Fruit fly (Drosophila melanogaster) S2 (cell line): ENCODE data around the gene Upf2.

Experiments
- CG8478 ChIP-seq: fragments of >200 bp; optimal IDR thresholded peaks from 2 replicates; lab custom pipeline; 2018
- CTCF ChIP-seq, 2 experiments: fragments of >200 bp; optimal IDR thresholded peaks; 2 replicates each; lab custom pipeline; 2018

DNA sequence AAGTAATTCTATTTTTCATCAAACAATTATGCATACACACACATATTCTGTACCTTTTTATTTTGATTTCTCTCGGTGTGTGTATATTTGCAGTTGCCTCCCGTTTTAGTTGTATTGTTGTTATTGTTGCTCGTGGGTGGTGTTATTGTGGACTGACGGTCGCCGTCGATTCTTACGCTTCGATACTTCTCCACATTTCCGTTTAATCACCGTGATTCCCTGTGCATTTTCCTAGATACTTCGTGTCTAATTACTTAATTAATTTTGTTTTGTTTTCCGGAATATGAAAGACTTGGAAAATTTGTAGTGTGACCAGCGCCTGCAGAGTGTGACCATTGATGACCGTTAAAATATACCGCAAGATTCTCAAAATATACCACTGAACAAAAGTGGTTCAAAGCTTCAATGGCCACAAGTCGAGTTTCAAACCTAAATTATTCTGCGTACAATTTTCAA lies 18.5 kb upstream of the Upf2 start, which contains the start of gene UbcE2H:
- TF ChIP-seq CG8478 (lab: Kevin White, UChicago) (no peak), CTCF (optimal IDR thresholded peaks at IDR 0.05; lab: Kevin White, UChicago) (peak in 1 of 2 experiments; percentile 50)
